Worm (Caenorhabditis elegans): ENCODE measurements around the gene Y54G9A.5.

Y54G9A.5 gene

ce11 chrII:13751030-13751429 is 28.2 kb downstream of the Y54G9A.5 start:
- TF ChIP-seq skn-1 (tag; optimal IDR thresholded peaks at IDR 0.05) (no peak), zfp-3 (GFP tag; conservative IDR thresholded peaks at IDR 0.05) (no peak), nhr-6 (tag; optimal IDR thresholded peaks at IDR 0.05) (no peak), nhr-28 (tag; optimal IDR thresholded peaks at IDR 0.05) (peak; percentile 13), ama-1 (optimal IDR thresholded peaks at IDR 0.05) (no peak), madf-5 (GFP tag; IDR thresholded peaks at IDR 0.05) (no peak), mdt-29 (GFP tag; IDR thresholded peaks at IDR 0.05) (no peak), tra-1 (GFP tag; IDR thresholded peaks at IDR 0.05) (0 out of 2 replicates have a peak, but pooled peaks have one; percentile 27), nhr-111 (GFP tag; optimal IDR thresholded peaks at IDR 0.05) (no peak), lin-29 (GFP tag; IDR thresholded peaks at IDR 0.05) (no peak), F44E2.7 (GFP tag; IDR thresholded peaks at IDR 0.05) (no peak), mdl-1 (tag; optimal IDR thresholded peaks at IDR 0.05) (peak in 1 of 2 experiments; percentile 11), egl-43 (GFP tag; IDR thresholded peaks at IDR 0.05) (no peak), lin-13 (GFP tag; optimal IDR thresholded peaks at IDR 0.05) (no peak), ceh-20 (GFP tag; IDR thresholded peaks at IDR 0.05) (no peak), unc-39 (tag; optimal IDR thresholded peaks at IDR 0.05) (no peak), snpc-1.2 (GFP tag; IDR thresholded peaks at IDR 0.05) (no peak)

DNA sequence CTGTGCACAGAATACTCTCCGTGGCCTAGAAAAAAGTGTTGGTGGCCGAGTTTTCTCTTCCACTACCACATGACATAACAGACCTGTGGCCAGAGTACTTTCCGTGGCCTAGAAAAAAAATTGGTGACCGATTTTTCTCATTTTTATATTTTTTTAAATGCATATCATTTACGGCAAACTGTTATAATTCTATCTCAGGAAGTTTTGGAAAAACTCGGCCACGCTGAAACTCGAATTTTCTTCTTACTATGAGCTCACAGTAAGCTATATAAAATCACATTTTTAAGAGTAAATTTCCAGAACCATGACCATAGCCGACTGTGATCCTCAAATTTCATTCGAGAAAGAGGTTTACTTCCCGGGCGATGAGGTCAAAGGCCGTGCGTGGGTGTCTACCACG is 29.2 kb downstream of the Y54G9A.5 start, which contains the start of gene arrd-14:
Gene arrd-14, plus strand, starts transcription at position 301 of the 400 bp plus-strand sequence.
- TF ChIP-seq nhr-48 (tag; optimal IDR thresholded peaks at IDR 0.05) (no peak), snpc-1.2 (GFP tag; IDR thresholded peaks at IDR 0.05) (no peak), nhr-77 (tag; optimal IDR thresholded peaks at IDR 0.05) (no peak), spr-3 (GFP tag; optimal IDR thresholded peaks at IDR 0.05) (no peak), dmd-6 (GFP tag; IDR thresholded peaks at IDR 0.05) (no peak), lim-7 (GFP tag; IDR thresholded peaks at IDR 0.05) (no peak), mxl-2 (GFP tag; conservative IDR thresholded peaks at IDR 0.05) (no peak), ZK546.5 (tag; optimal IDR thresholded peaks at IDR 0.05) (no peak), nhr-28 (tag; optimal IDR thresholded peaks at IDR 0.05) (no peak), lin-29 (GFP tag; IDR thresholded peaks at IDR 0.05) (no peak), D1046.2 (GFP tag; IDR thresholded peaks at IDR 0.05) (no peak), cey-2 (tag; optimal IDR thresholded peaks at IDR 0.05; ENCODE audit: borderline replicate concordance, insufficient read depth) (no peak), php-3 (GFP tag; IDR thresholded peaks at IDR 0.05) (no peak), F37D6.2 (tag; optimal IDR thresholded peaks at IDR 0.05) (no peak), nhr-41 (GFP tag; IDR thresholded peaks at IDR 0.05) (no peak)

DNA sequence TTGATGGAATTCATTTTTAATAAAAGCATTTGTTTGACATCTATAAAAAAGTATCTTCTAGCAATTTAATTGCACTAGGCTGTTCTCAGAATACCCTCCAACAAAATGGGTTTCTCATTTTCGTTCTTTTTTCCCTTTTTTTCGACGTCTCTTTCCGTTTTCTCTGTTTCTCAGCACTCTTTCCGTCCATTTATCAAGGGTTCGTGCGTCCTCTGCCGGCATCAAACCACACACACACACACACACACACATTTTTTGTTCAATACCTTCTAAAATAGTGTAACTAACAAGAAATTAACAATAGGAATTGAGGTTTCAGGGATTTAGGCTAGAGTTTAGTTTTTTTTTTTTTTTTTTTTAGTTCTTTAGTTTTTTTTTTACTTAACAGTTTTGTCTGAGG is 33.4 kb downstream of the Y54G9A.5 start:
- no peak for TF ChIP-seq zfp-3 (GFP tag; conservative IDR thresholded peaks at IDR 0.05)
- no peak for TF ChIP-seq lin-15B (tag; optimal IDR thresholded peaks at IDR 0.05)
- TF ChIP-seq snpc-1.2 (GFP tag; IDR thresholded peaks at IDR 0.05), result no peak
- no peak for TF ChIP-seq attf-4 (tag; optimal IDR thresholded peaks at IDR 0.05)
- TF ChIP-seq mep-1 (tag; optimal IDR thresholded peaks at IDR 0.05), result peak; percentile 15
- no peak for TF ChIP-seq T20F7.1 (GFP tag; optimal IDR thresholded peaks at IDR 0.05)
- no peak for TF ChIP-seq tra-1 (GFP tag; IDR thresholded peaks at IDR 0.05)
- TF ChIP-seq dpl-1 (GFP tag; optimal IDR thresholded peaks at IDR 0.05), result no peak
- TF ChIP-seq F44E2.7 (GFP tag; IDR thresholded peaks at IDR 0.05), result no peak
- TF ChIP-seq php-3 (GFP tag; IDR thresholded peaks at IDR 0.05), result no peak
- TF ChIP-seq duxl-1 (tag; optimal IDR thresholded peaks at IDR 0.05; ENCODE audit: poor library complexity), result no peak
- TF ChIP-seq mdl-1 (tag; optimal IDR thresholded peaks at IDR 0.05), result no peak
- TF ChIP-seq aha-1 (tag), result peak; percentile 79
- no peak for TF ChIP-seq daf-12 (tag; optimal IDR thresholded peaks at IDR 0.05)
- no peak for TF ChIP-seq Y48G9A.11 (GFP tag; IDR thresholded peaks at IDR 0.05)
- TF ChIP-seq ceh-62 (tag; optimal IDR thresholded peaks at IDR 0.05), result no peak
- TF ChIP-seq nhr-28 (tag; optimal IDR thresholded peaks at IDR 0.05), result peak; percentile 6
- TF ChIP-seq F49E8.2 (tag; optimal IDR thresholded peaks at IDR 0.05; ENCODE audit: borderline replicate concordance), result no peak
- no peak for TF ChIP-seq T26A8.4 (GFP tag; IDR thresholded peaks at IDR 0.05)
- TF ChIP-seq daf-8 (GFP tag; IDR thresholded peaks at IDR 0.05), result no peak
- TF ChIP-seq F26F4.8 (GFP tag; conservative IDR thresholded peaks at IDR 0.05), result no peak
- no peak for TF ChIP-seq Y75B8A.6 (GFP tag; IDR thresholded peaks at IDR 0.05)
- TF ChIP-seq F10B5.3 (tag; optimal IDR thresholded peaks at IDR 0.05), result no peak
- no peak for TF ChIP-seq madf-5 (GFP tag; IDR thresholded peaks at IDR 0.05)
- TF ChIP-seq ctbp-1 (GFP tag; IDR thresholded peaks at IDR 0.05), result no peak
- TF ChIP-seq zip-11 (GFP tag; IDR thresholded peaks at IDR 0.05), result no peak
- no peak for TF ChIP-seq pha-4 (GFP tag; IDR thresholded peaks at IDR 0.05)
- no peak for TF ChIP-seq pha-4 (tag; optimal IDR thresholded peaks at IDR 0.05)
